Worm (Caenorhabditis elegans) whole organism, L4 larva: ENCODE measurements around the gene tag-151.

Experiments used
- D1046.2 ChIP-seq: fragments of 200-800 bp; sonication (Bioruptor generic); IDR thresholded peaks from 2 replicates; pipeline ENCODE4 v1.3.6; 2022; ENCODE audit warnings: missing genetic modification characterization, missing compliant biosample characterization
- F10B5.3 ChIP-seq: sonication (generic microtip); optimal IDR thresholded peaks from 2 replicates; lab custom pipeline; 2016; ENCODE audit warnings: mild to moderate bottlenecking, missing genetic modification characterization, missing compliant biosample characterization
- F26F4.8 ChIP-seq: fragments of 200-800 bp; sonication (Bioruptor generic); conservative IDR thresholded peaks from 2 replicates; pipeline ENCODE4 v1.3.6; 2022; ENCODE audit warnings: missing genetic modification characterization, missing compliant biosample characterization
- F49E8.2 ChIP-seq: sonication (generic microtip); optimal IDR thresholded peaks from 2 replicates; lab custom pipeline; 2016; ENCODE audit warnings: missing compliant biosample characterization, mild to moderate bottlenecking, missing genetic modification characterization, borderline replicate concordance
- Y105C5A.15 ChIP-seq: fragments of 200-800 bp; sonication (Bioruptor generic); IDR thresholded peaks from 2 replicates; pipeline ENCODE4 v1.3.6; 2022; ENCODE audit warnings: missing genetic modification characterization, missing compliant biosample characterization
- Y48G9A.11 ChIP-seq: fragments of 200-800 bp; sonication (Bioruptor generic); IDR thresholded peaks from 2 replicates; pipeline ENCODE4 v1.3.6; 2022; ENCODE audit warnings: missing genetic modification reagents, missing genetic modification characterization, missing compliant biosample characterization
- ZK546.5 ChIP-seq, 2 experiments: sonication (generic microtip); optimal IDR thresholded peaks; 2 replicates each; lab custom pipeline; 2017; ENCODE audit warnings: missing biosample characterization in 2 of 2, missing genetic modification characterization in 2 of 2
- aha-1 ChIP-seq: fragments of 150-350 bp; peaks from one replicate; lab custom pipeline; 2014; ENCODE audit warnings: missing biosample characterization, missing genetic modification characterization
- attf-4 ChIP-seq: sonication (generic microtip); optimal IDR thresholded peaks from 3 replicates; lab custom pipeline; 2017; ENCODE audit warnings: missing biosample characterization, missing genetic modification characterization
- ceh-20 ChIP-seq: fragments of 200-800 bp; sonication (Bioruptor generic); IDR thresholded peaks from 2 replicates; pipeline ENCODE4 v1.3.6; 2022; ENCODE audit warnings: missing genetic modification reagents, missing genetic modification characterization, missing compliant biosample characterization
- ceh-28 ChIP-seq: fragments of 150-350 bp; optimal IDR thresholded peaks from 2 replicates; lab custom pipeline; 2014; ENCODE audit warnings: missing biosample characterization, missing genetic modification reagents, missing genetic modification characterization
- ceh-44 ChIP-seq: fragments of 200-800 bp; sonication (Bioruptor generic); IDR thresholded peaks from 2 replicates; pipeline ENCODE4 v1.3.6; 2022; ENCODE audit warnings: missing genetic modification reagents, missing genetic modification characterization, missing compliant biosample characterization
- ceh-62 ChIP-seq: sonication (generic microtip); optimal IDR thresholded peaks from 2 replicates; lab custom pipeline; 2017; ENCODE audit warnings: missing biosample characterization, missing genetic modification characterization
- ces-1 ChIP-seq: fragments of 150-350 bp; sonication (generic microtip); optimal IDR thresholded peaks from 4 replicates; lab custom pipeline; 2014; ENCODE audit warnings: missing biosample characterization, missing genetic modification reagents, missing genetic modification characterization
- cey-2 ChIP-seq: sonication (generic microtip); optimal IDR thresholded peaks from 3 replicates; lab custom pipeline; 2017; ENCODE audit warnings: missing genetic modification characterization, mild to moderate bottlenecking, missing compliant biosample characterization, antibody characterized with exemption, borderline replicate concordance; ENCODE audit not compliant: insufficient read depth
- daf-12 ChIP-seq: fragments of 150-350 bp; optimal IDR thresholded peaks from 2 replicates; lab custom pipeline; 2014; ENCODE audit warnings: missing biosample characterization, missing genetic modification reagents, missing genetic modification characterization
- daf-16 ChIP-seq, 3 experiments: sonication (generic microtip); optimal IDR thresholded peaks; 2 replicates each; lab custom pipeline; 2016 to 2017; ENCODE audit warnings: missing genetic modification characterization in 3 of 3, missing genetic modification reagents in 3 of 3, mild to moderate bottlenecking in 2 of 3, missing compliant biosample characterization in 2 of 3, missing biosample characterization in 1 of 3, moderate library complexity in 1 of 3
- dpl-1 ChIP-seq: fragments of 150-350 bp; optimal IDR thresholded peaks from 2 replicates; lab custom pipeline; 2014; ENCODE audit warnings: missing biosample characterization, missing genetic modification reagents, missing genetic modification characterization
- fos-1 ChIP-seq: fragments of 150-350 bp; optimal IDR thresholded peaks from 2 replicates; lab custom pipeline; 2014; ENCODE audit warnings: missing biosample characterization, missing genetic modification characterization
- gei-8 ChIP-seq: fragments of 200-800 bp; sonication (Bioruptor generic); optimal IDR thresholded peaks from 2 replicates; lab custom pipeline; 2018; ENCODE audit warnings: mild to moderate bottlenecking, missing genetic modification characterization, missing compliant biosample characterization
- hlh-11 ChIP-seq: fragments of 200-800 bp; sonication (Bioruptor generic); optimal IDR thresholded peaks from 2 replicates; lab custom pipeline; 2018; ENCODE audit warnings: mild to moderate bottlenecking, missing genetic modification characterization, missing compliant biosample characterization
- hmg-1.1 ChIP-seq: fragments of 200-800 bp; sonication (Bioruptor generic); IDR thresholded peaks from 2 replicates; pipeline ENCODE4 v1.3.6; 2022; ENCODE audit warnings: missing genetic modification reagents, missing genetic modification characterization, missing compliant biosample characterization
- lim-7 ChIP-seq: fragments of 200-800 bp; sonication (Bioruptor generic); IDR thresholded peaks from 2 replicates; pipeline ENCODE4 v1.3.6; 2022; ENCODE audit warnings: missing genetic modification characterization, missing compliant biosample characterization
- lin-15B ChIP-seq: fragments of 150-350 bp; sonication (generic microtip); optimal IDR thresholded peaks from 3 replicates; lab custom pipeline; 2014; ENCODE audit warnings: missing biosample characterization, missing genetic modification characterization
- lin-29 ChIP-seq: fragments of 200-800 bp; sonication (Bioruptor generic); IDR thresholded peaks from 2 replicates; pipeline ENCODE4 v1.3.6; 2022; ENCODE audit warnings: missing genetic modification reagents, missing genetic modification characterization, missing compliant biosample characterization
- madf-5 ChIP-seq, 2 experiments: fragments of 200-800 bp; sonication (Bioruptor generic); IDR thresholded peaks; 2 replicates each; pipeline ENCODE4 v1.3.6; 2022; ENCODE audit warnings: missing compliant biosample characterization in 2 of 2, missing genetic modification characterization in 2 of 2
- madf-9 ChIP-seq: fragments of 200-800 bp; sonication (Bioruptor generic); conservative IDR thresholded peaks from 2 replicates; pipeline ENCODE4 v1.3.6; 2022; ENCODE audit warnings: missing genetic modification reagents, missing genetic modification characterization, missing compliant biosample characterization
- mep-1 ChIP-seq: fragments of 150-350 bp; sonication (generic microtip); optimal IDR thresholded peaks from 3 replicates; lab custom pipeline; 2014; ENCODE audit warnings: missing biosample characterization, missing genetic modification characterization
- mxl-3 ChIP-seq: fragments of 200-800 bp; sonication (Bioruptor generic); optimal IDR thresholded peaks from 2 replicates; lab custom pipeline; 2018; ENCODE audit warnings: mild to moderate bottlenecking, missing genetic modification characterization, missing compliant biosample characterization
- nhr-11 ChIP-seq: fragments of 150-350 bp; optimal IDR thresholded peaks from 2 replicates; lab custom pipeline; 2014; ENCODE audit warnings: missing biosample characterization, missing genetic modification characterization
- nhr-237 ChIP-seq: sonication (generic microtip); optimal IDR thresholded peaks from 2 replicates; lab custom pipeline; 2017; ENCODE audit warnings: missing biosample characterization, missing genetic modification characterization
- nhr-25 ChIP-seq: sonication (generic microtip); optimal IDR thresholded peaks from 2 replicates; lab custom pipeline; 2017; ENCODE audit warnings: missing genetic modification characterization, mild to moderate bottlenecking, missing compliant biosample characterization, antibody characterized with exemption, moderate library complexity, borderline replicate concordance; ENCODE audit not compliant: insufficient read depth
- nhr-28 ChIP-seq: fragments of 150-350 bp; optimal IDR thresholded peaks from 2 replicates; lab custom pipeline; 2014; ENCODE audit warnings: missing biosample characterization, missing genetic modification characterization
- nhr-76 ChIP-seq: fragments of 150-350 bp; optimal IDR thresholded peaks from 2 replicates; lab custom pipeline; 2014; ENCODE audit warnings: missing biosample characterization, missing genetic modification characterization
- nhr-77 ChIP-seq: fragments of 150-350 bp; optimal IDR thresholded peaks from 2 replicates; lab custom pipeline; 2014; ENCODE audit warnings: missing biosample characterization, missing genetic modification characterization
- php-3 ChIP-seq: fragments of 200-800 bp; sonication (Bioruptor generic); IDR thresholded peaks from 2 replicates; pipeline ENCODE4 v1.3.6; 2022; ENCODE audit warnings: missing genetic modification reagents, missing genetic modification characterization, missing compliant biosample characterization
- pqm-1 ChIP-seq: sonication (generic microtip); optimal IDR thresholded peaks from 2 replicates; lab custom pipeline; 2017; ENCODE audit warnings: missing biosample characterization, missing genetic modification characterization
- saeg-2 ChIP-seq: fragments of 200-800 bp; sonication (Bioruptor generic); IDR thresholded peaks from 2 replicates; pipeline ENCODE4 v1.3.6; 2022; ENCODE audit warnings: missing genetic modification reagents, missing genetic modification characterization, missing compliant biosample characterization
- sdz-12 ChIP-seq: fragments of 200-800 bp; sonication (Bioruptor generic); optimal IDR thresholded peaks from 2 replicates; lab custom pipeline; 2018; ENCODE audit warnings: mild to moderate bottlenecking, missing genetic modification characterization, missing compliant biosample characterization
- set-16 ChIP-seq: fragments of 200-800 bp; sonication (Bioruptor generic); IDR thresholded peaks from 2 replicates; pipeline ENCODE4 v1.3.6; 2022; ENCODE audit warnings: missing genetic modification reagents, missing genetic modification characterization, missing compliant biosample characterization
- snpc-1.2 ChIP-seq: fragments of 200-800 bp; sonication (Bioruptor generic); IDR thresholded peaks from 2 replicates; pipeline ENCODE4 v1.3.6; 2022; ENCODE audit warnings: missing genetic modification reagents, missing genetic modification characterization, missing compliant biosample characterization
- snpc-4 ChIP-seq: fragments of 150-350 bp; optimal IDR thresholded peaks from 2 replicates; lab custom pipeline; 2014; ENCODE audit warnings: missing biosample characterization, missing genetic modification characterization
- spr-3 ChIP-seq: fragments of 200-800 bp; sonication (Bioruptor generic); optimal IDR thresholded peaks from 2 replicates; lab custom pipeline; 2018; ENCODE audit warnings: mild to moderate bottlenecking, missing genetic modification characterization, missing compliant biosample characterization
- tag-97 ChIP-seq: fragments of 200-800 bp; sonication (Bioruptor generic); IDR thresholded peaks from 2 replicates; pipeline ENCODE4 v1.3.6; 2022; ENCODE audit warnings: missing genetic modification characterization, missing compliant biosample characterization
- unc-130 ChIP-seq: sonication (generic microtip); optimal IDR thresholded peaks from 2 replicates; lab custom pipeline; 2016; ENCODE audit warnings: missing genetic modification reagents, missing genetic modification characterization, missing compliant biosample characterization
- unc-39 ChIP-seq: sonication (generic microtip); optimal IDR thresholded peaks from 2 replicates; lab custom pipeline; 2017; ENCODE audit warnings: missing biosample characterization, missing genetic modification characterization
- unc-62 ChIP-seq, 3 experiments: fragments of 150-350 bp in 1 of 3; sonication (generic microtip); optimal IDR thresholded peaks in 2 of 3; peaks in 1 of 3; 1 replicate in 1 of 3; 2 replicates in 2 of 3; lab custom pipeline; 2014 to 2017; ENCODE audit warnings: missing biosample characterization in 3 of 3, missing genetic modification characterization in 3 of 3, missing genetic modification reagents in 3 of 3, missing genotype in 1 of 3
- zfp-2 ChIP-seq: sonication (generic microtip); optimal IDR thresholded peaks from 2 replicates; lab custom pipeline; 2016; ENCODE audit warnings: mild to moderate bottlenecking, missing genetic modification characterization, missing compliant biosample characterization
- zfp-3 ChIP-seq: fragments of 200-800 bp; sonication (Bioruptor generic); conservative IDR thresholded peaks from 2 replicates; pipeline ENCODE4 v1.3.6; 2022; ENCODE audit warnings: missing genetic modification reagents, missing genetic modification characterization, missing compliant biosample characterization
- zip-11 ChIP-seq: fragments of 200-800 bp; sonication (Bioruptor generic); IDR thresholded peaks from 2 replicates; pipeline ENCODE4 v1.3.6; 2022; ENCODE audit warnings: missing genetic modification characterization, missing compliant biosample characterization
- ztf-7 ChIP-seq: fragments of 150-350 bp; optimal IDR thresholded peaks from 2 replicates; lab custom pipeline; 2014; ENCODE audit warnings: missing biosample characterization, missing genetic modification characterization

tag-151 gene

ce11 chrII:4741527-4742187 lies 31.6 kb downstream of the tag-151 start, which contains the start of gene acs-11:
acs-11 (plus strand) TSS chrII:4742137.
- TF ChIP-seq ZK546.5 (tag; optimal IDR thresholded peaks at IDR 0.05; lab: Kevin White, UChicago): no peak
- TF ChIP-seq sdz-12 (GFP tag; lab: Kevin White, UChicago): no peak
- no peak for TF ChIP-seq ceh-44 (GFP tag; lab: Robert Waterston, UW)
- TF ChIP-seq aha-1 (tag; lab: Kevin White, UChicago): peak; percentile 49
- no peak for TF ChIP-seq attf-4
- no peak for TF ChIP-seq lin-15B
- TF ChIP-seq zfp-3 (GFP tag; lab: Robert Waterston, UW): no peak
- TF ChIP-seq unc-62 (GFP tag; optimal IDR thresholded peaks at IDR 0.05 in 1 of 2; lab: Kevin White, UChicago): no peak
- no peak for TF ChIP-seq unc-62 (tag; optimal IDR thresholded peaks at IDR 0.05; lab: Kevin White, UChicago)
- TF ChIP-seq lim-7: no peak
- TF ChIP-seq madf-9 (GFP tag; lab: Robert Waterston, UW): no peak
- TF ChIP-seq lin-29 (GFP tag; lab: Robert Waterston, UW): no peak
- TF ChIP-seq madf-5 (GFP tag; IDR thresholded peaks at IDR 0.05; lab: Robert Waterston, UW): no peak
- TF ChIP-seq fos-1 (tag; lab: Kevin White, UChicago): no peak
- no peak for TF ChIP-seq daf-16 (GFP tag; optimal IDR thresholded peaks at IDR 0.05; lab: Kevin White, UChicago)
- TF ChIP-seq daf-16 (tag; optimal IDR thresholded peaks at IDR 0.05; lab: Kevin White, UChicago): peak; percentile 60
- no peak for TF ChIP-seq nhr-11
- TF ChIP-seq daf-12: no peak
- TF ChIP-seq nhr-25: no peak
- TF ChIP-seq F49E8.2 (tag; lab: Kevin White, UChicago): no peak
- no peak for TF ChIP-seq nhr-237
- no peak for TF ChIP-seq ceh-20 (GFP tag; lab: Robert Waterston, UW)
- no peak for TF ChIP-seq mxl-3 (GFP tag; lab: Kevin White, UChicago)
- TF ChIP-seq ceh-62 (tag; lab: Kevin White, UChicago): no peak
- no peak for TF ChIP-seq tag-97 (GFP tag; lab: Robert Waterston, UW)
- no peak for TF ChIP-seq mep-1 (tag; lab: Kevin White, UChicago)
- no peak for TF ChIP-seq ztf-7
- no peak for TF ChIP-seq nhr-77 (tag; lab: Kevin White, UChicago)
- TF ChIP-seq ces-1 (GFP tag; lab: Kevin White, UChicago): no peak
- TF ChIP-seq php-3 (GFP tag; lab: Robert Waterston, UW): no peak
- no peak for TF ChIP-seq Y105C5A.15 (GFP tag; lab: Robert Waterston, UW)
- no peak for TF ChIP-seq zip-11 (GFP tag; lab: Robert Waterston, UW)
- TF ChIP-seq F10B5.3 (tag; lab: Kevin White, UChicago): no peak
- TF ChIP-seq zfp-2 (tag; lab: Kevin White, UChicago): no peak
- no peak for TF ChIP-seq unc-39 (tag; lab: Kevin White, UChicago)
- no peak for TF ChIP-seq D1046.2 (GFP tag; lab: Robert Waterston, UW)
- TF ChIP-seq nhr-76 (tag; lab: Kevin White, UChicago): no peak
- TF ChIP-seq nhr-28 (tag; lab: Kevin White, UChicago): peak; percentile 64
- no peak for TF ChIP-seq snpc-4
- no peak for TF ChIP-seq snpc-1.2 (GFP tag; lab: Robert Waterston, UW)
- no peak for TF ChIP-seq dpl-1
- no peak for TF ChIP-seq F26F4.8 (GFP tag; lab: Robert Waterston, UW)
- TF ChIP-seq hmg-1.1 (GFP tag; lab: Robert Waterston, UW): no peak
- TF ChIP-seq saeg-2: no peak
- TF ChIP-seq hlh-11 (tag; lab: Kevin White, UChicago): peak; percentile 5
- TF ChIP-seq gei-8: no peak
- no peak for TF ChIP-seq unc-130 (GFP tag; lab: Kevin White, UChicago)
- TF ChIP-seq spr-3 (GFP tag; lab: Kevin White, UChicago): no peak
- TF ChIP-seq Y48G9A.11: no peak
- TF ChIP-seq cey-2 (tag; lab: Kevin White, UChicago): no peak
- TF ChIP-seq set-16 (GFP tag; lab: Robert Waterston, UW): no peak
- peak; percentile 18 for TF ChIP-seq pqm-1 (tag; lab: Kevin White, UChicago)
- no peak for TF ChIP-seq ceh-28 (tag; lab: Kevin White, UChicago)
